Worm (Caenorhabditis elegans) whole organism, L2 larva: ENCODE results near the gene eor-1.

Experiments
- ZK546.5 ChIP-seq: sonication (generic microtip); optimal IDR thresholded peaks from 2 replicates; lab custom pipeline; 2017; ENCODE audit warnings: missing biosample characterization, missing genetic modification characterization
- ama-1 ChIP-seq: fragments of 150-350 bp; optimal IDR thresholded peaks from 2 replicates; lab custom pipeline; 2018; ENCODE audit warnings: inconsistent platforms
- dmd-4 ChIP-seq: sonication (generic microtip); optimal IDR thresholded peaks from 2 replicates; lab custom pipeline; 2017; ENCODE audit warnings: missing biosample characterization, missing genetic modification characterization
- egl-27 ChIP-seq: sonication (generic microtip); optimal IDR thresholded peaks from 3 replicates; lab custom pipeline; 2017; ENCODE audit warnings: missing biosample characterization, missing genetic modification reagents, missing genetic modification characterization
- elt-3 ChIP-seq: sonication (generic microtip); optimal IDR thresholded peaks from 2 replicates; lab custom pipeline; 2017; ENCODE audit warnings: missing biosample characterization, missing genetic modification characterization
- unc-62 ChIP-seq: fragments of 150-350 bp; optimal IDR thresholded peaks from 2 replicates; lab custom pipeline; 2014; ENCODE audit warnings: missing biosample characterization, missing genetic modification reagents, missing genetic modification characterization

ce11 chrIV:4827219-4827618 is 28.2 kb upstream of the eor-1 start, which contains the start of gene mpz-4:
- TF ChIP-seq egl-27 = no peak
- TF ChIP-seq elt-3 (tag; lab: Kevin White, UChicago) = no peak
- TF ChIP-seq dmd-4 (tag; lab: Kevin White, UChicago) = no peak
- no peak for TF ChIP-seq unc-62 (GFP tag; lab: Kevin White, UChicago)
- no peak for TF ChIP-seq ZK546.5 (tag; lab: Kevin White, UChicago)
- no peak for TF ChIP-seq ama-1 (lab: Kevin White, UChicago)
